Worm (Caenorhabditis elegans): ENCODE data around the gene lmd-5.

Gene lmd-5

DNA sequence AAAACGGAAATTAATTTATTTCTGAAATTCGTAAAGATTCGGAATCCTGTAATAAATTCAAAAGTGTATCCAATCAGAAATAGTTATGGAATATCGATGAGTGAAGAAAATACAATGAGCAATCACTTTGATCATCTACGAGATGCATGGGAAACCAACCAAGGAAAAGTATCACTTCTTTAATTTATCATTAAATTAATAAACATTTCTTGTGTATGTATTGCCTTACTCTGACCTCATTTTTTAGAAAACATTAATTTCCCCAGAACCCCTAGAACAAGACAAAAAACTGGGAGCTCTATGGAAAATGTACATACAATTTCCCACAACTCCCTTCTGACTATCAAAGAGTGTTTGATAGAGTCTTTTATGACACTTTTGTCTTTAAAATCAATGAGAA is 10.5 kb downstream of the lmd-5 start, which contains the start of gene F10D2.16:
Gene F10D2.16, plus strand, starts transcription at position 301 of the 400 bp plus-strand sequence.
- TF ChIP-seq tbx-2 (tag; optimal IDR thresholded peaks at IDR 0.05), result no peak
- TF ChIP-seq fkh-4 (tag; optimal IDR thresholded peaks at IDR 0.05; ENCODE audit: borderline replicate concordance), result no peak
- no peak for TF ChIP-seq nhr-90 (tag; optimal IDR thresholded peaks at IDR 0.05; ENCODE audit: poor library complexity)
- no peak for TF ChIP-seq sup-37 (GFP tag; optimal IDR thresholded peaks at IDR 0.05)
- no peak for TF ChIP-seq efl-1 (optimal IDR thresholded peaks at IDR 0.05)
- TF ChIP-seq efl-1 (GFP tag; optimal IDR thresholded peaks at IDR 0.05 in 1 of 2), result peak in 1 of 2 experiments; percentile 39
- no peak for TF ChIP-seq pag-3 (tag; optimal IDR thresholded peaks at IDR 0.05; ENCODE audit: borderline replicate concordance, insufficient read depth)
- TF ChIP-seq nhr-77 (tag; optimal IDR thresholded peaks at IDR 0.05), result no peak

DNA sequence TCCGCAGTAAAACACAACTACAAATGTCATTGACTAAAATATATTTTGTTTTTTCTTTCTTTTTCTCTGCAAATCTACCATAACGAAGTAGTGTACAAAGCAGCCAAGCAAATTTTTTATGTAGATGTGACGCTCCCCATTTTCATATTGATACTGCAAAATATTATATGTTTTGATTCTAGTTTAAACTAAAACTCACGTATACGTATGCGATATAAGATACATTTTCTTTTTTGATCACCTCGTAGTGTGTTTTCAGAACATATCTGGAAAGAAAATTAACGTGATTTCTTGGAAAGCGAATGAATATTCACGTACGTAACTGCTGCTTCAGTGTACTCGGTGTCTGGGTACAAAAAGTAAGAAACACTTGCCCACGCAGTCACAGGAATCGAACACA is 13.4 kb downstream of the lmd-5 start:
- TF ChIP-seq fkh-4 (tag; optimal IDR thresholded peaks at IDR 0.05; ENCODE audit: borderline replicate concordance) (no peak), xbp-1 (tag; optimal IDR thresholded peaks at IDR 0.05) (no peak), ztf-11 (tag; optimal IDR thresholded peaks at IDR 0.05) (no peak), dpl-1 (GFP tag; optimal IDR thresholded peaks at IDR 0.05) (no peak), nhr-19 (GFP tag; conservative IDR thresholded peaks at IDR 0.05) (no peak), C34B4.2 (tag; optimal IDR thresholded peaks at IDR 0.05) (no peak), isw-1 (GFP tag; IDR thresholded peaks at IDR 0.05) (no peak), ces-1 (GFP tag; optimal IDR thresholded peaks at IDR 0.05) (no peak), pag-3 (tag; optimal IDR thresholded peaks at IDR 0.05; ENCODE audit: borderline replicate concordance, insufficient read depth) (no peak), nhr-47 (tag; optimal IDR thresholded peaks at IDR 0.05) (no peak), unc-86 (tag; optimal IDR thresholded peaks at IDR 0.05) (no peak), ama-1 (optimal IDR thresholded peaks at IDR 0.05) (no peak), sup-37 (GFP tag; optimal IDR thresholded peaks at IDR 0.05) (no peak), nhr-20 (tag; optimal IDR thresholded peaks at IDR 0.05) (no peak)

DNA sequence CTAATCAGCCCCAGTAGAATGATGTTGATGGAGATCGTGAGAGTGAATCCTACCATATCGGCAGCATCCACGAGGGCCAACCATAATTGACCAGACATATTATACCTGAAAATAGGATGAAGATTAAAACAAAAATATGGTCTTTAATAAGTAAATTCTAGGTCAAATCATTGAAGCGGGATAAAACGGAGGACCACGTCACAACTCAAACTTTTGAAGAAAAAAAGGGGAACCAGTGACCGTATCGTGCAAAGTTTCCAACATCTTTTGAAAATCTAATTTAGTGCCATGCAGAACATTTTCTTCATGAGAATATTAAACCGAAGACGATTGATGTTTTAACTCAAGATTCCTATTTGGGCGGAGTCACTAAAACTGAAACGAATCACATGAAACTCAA is 14.9 kb downstream of the lmd-5 start, which contains the start of gene str-112:
Gene str-112, minus strand, starts transcription at position 101 of the 400 bp plus-strand sequence.
- TF ChIP-seq sptf-1 (tag; optimal IDR thresholded peaks at IDR 0.05) (no peak), vab-15 (tag; optimal IDR thresholded peaks at IDR 0.05) (no peak), irx-1 (tag; optimal IDR thresholded peaks at IDR 0.05) (no peak), rnt-1 (tag; optimal IDR thresholded peaks at IDR 0.05) (no peak), nhr-12 (tag; optimal IDR thresholded peaks at IDR 0.05) (no peak), ceh-90 (tag; optimal IDR thresholded peaks at IDR 0.05) (no peak), xbp-1 (tag; optimal IDR thresholded peaks at IDR 0.05) (no peak), nhr-28 (tag; optimal IDR thresholded peaks at IDR 0.05) (no peak), dpl-1 (GFP tag; optimal IDR thresholded peaks at IDR 0.05) (no peak), unc-86 (tag; optimal IDR thresholded peaks at IDR 0.05) (no peak), elt-2 (tag; optimal IDR thresholded peaks at IDR 0.05) (no peak), nhr-11 (tag; optimal IDR thresholded peaks at IDR 0.05) (no peak), hlh-17 (GFP tag; optimal IDR thresholded peaks at IDR 0.05; ENCODE audit: borderline replicate concordance) (no peak)

DNA sequence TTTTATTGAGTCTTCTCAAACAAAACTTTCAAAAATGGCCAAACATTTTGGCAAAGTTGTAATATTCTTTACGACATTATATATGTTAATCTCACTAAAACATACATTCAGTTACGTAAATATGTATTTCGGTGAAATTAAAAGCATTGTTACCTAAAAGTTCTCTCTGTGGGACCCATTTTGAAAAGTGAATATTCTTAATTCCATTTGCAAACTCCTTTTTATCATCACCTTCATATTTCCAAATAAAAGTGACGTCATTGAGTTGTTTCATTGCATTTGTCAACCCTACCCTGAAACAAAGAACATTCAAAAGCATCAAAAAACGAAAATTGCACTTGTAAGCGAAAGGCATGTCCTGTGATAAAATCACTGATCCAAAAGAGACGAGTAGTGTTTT is 16.9 kb downstream of the lmd-5 start:
- TF ChIP-seq fkh-8 (tag; optimal IDR thresholded peaks at IDR 0.05) (peak; percentile 29), nhr-20 (tag; optimal IDR thresholded peaks at IDR 0.05) (peak; percentile 14), lin-39 (tag; optimal IDR thresholded peaks at IDR 0.05) (no peak), efl-1 (optimal IDR thresholded peaks at IDR 0.05) (no peak), efl-1 (GFP tag; optimal IDR thresholded peaks at IDR 0.05 in 1 of 2) (peak in 1 of 2 experiments; percentile 20), blmp-1 (tag; optimal IDR thresholded peaks at IDR 0.05) (no peak), nhr-71 (tag; optimal IDR thresholded peaks at IDR 0.05) (peak; percentile 14), dsc-1 (tag; optimal IDR thresholded peaks at IDR 0.05) (no peak), fkh-10 (GFP tag; optimal IDR thresholded peaks at IDR 0.05) (no peak), nhr-19 (GFP tag; conservative IDR thresholded peaks at IDR 0.05) (peak; percentile 33)

DNA sequence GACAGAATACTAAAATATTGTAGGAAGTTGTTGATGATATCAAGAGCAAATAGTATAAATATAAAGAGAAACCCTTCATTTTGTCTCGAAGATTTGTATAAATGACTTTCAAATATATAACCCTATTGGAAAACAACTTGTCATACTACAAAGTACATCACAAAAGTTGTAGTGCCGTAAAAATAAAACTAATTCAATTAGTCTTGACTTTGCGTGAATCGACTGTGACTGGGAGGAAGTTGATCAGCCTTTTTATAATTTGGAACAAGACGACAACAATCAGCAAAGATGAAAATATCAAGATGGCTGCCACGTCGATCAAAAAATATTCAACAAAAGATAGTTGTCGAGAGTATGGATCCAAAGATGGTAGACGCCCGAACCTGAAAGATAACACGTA is 18.4 kb downstream of the lmd-5 start, which contains the start of gene ugt-40:
Gene ugt-40, minus strand, starts transcription at position 101 of the 400 bp plus-strand sequence.
- no peak for TF ChIP-seq unc-30 (tag; optimal IDR thresholded peaks at IDR 0.05)
- TF ChIP-seq grh-1 (GFP tag; IDR thresholded peaks at IDR 0.05), result no peak
- TF ChIP-seq Y116A8C.19 (tag; optimal IDR thresholded peaks at IDR 0.05; ENCODE audit: borderline replicate concordance), result no peak
- TF ChIP-seq ztf-4 (tag; optimal IDR thresholded peaks at IDR 0.05), result no peak
- TF ChIP-seq ztf-11 (tag; optimal IDR thresholded peaks at IDR 0.05), result no peak
- no peak for TF ChIP-seq ceh-82 (tag; optimal IDR thresholded peaks at IDR 0.05)
- TF ChIP-seq lsy-2 (tag; optimal IDR thresholded peaks at IDR 0.05), result no peak
- TF ChIP-seq lin-35 (GFP tag; optimal IDR thresholded peaks at IDR 0.05), result no peak
- TF ChIP-seq skn-1 (tag; optimal IDR thresholded peaks at IDR 0.05), result no peak
- TF ChIP-seq lin-39 (tag; optimal IDR thresholded peaks at IDR 0.05), result no peak
- TF ChIP-seq jun-1 (tag; optimal IDR thresholded peaks at IDR 0.05), result no peak
- TF ChIP-seq irx-1 (tag; optimal IDR thresholded peaks at IDR 0.05), result no peak
- no peak for TF ChIP-seq ces-1 (GFP tag; optimal IDR thresholded peaks at IDR 0.05)
- no peak for TF ChIP-seq C34B4.2 (tag; optimal IDR thresholded peaks at IDR 0.05)
- TF ChIP-seq unc-130 (tag; optimal IDR thresholded peaks at IDR 0.05), result no peak

All from whole organism, L1 larva.